Worm (Caenorhabditis elegans) whole organism, midembryonic: ENCODE data around the gene C43F9.5.

Experiments
- T22C8.4 ChIP-seq: fragments of 200-800 bp; sonication (Bioruptor generic); IDR thresholded peaks from 2 replicates; pipeline ENCODE4 v1.3.6; 2022; ENCODE audit warnings: missing genetic modification characterization, missing compliant biosample characterization
- cog-1 ChIP-seq: sonication (generic microtip); optimal IDR thresholded peaks from 2 replicates; lab custom pipeline; 2016; ENCODE audit warnings: missing genetic modification characterization, missing compliant biosample characterization
- flt-1 ChIP-seq: fragments of 200-800 bp; sonication (Bioruptor generic); IDR thresholded peaks from 2 replicates; pipeline ENCODE4 v1.3.6; 2022; ENCODE audit warnings: missing genetic modification characterization, missing compliant biosample characterization
- klf-2 ChIP-seq: fragments of 200-800 bp; sonication (Bioruptor generic); conservative IDR thresholded peaks from 2 replicates; pipeline ENCODE4 v1.3.6; 2022; ENCODE audit warnings: missing genetic modification reagents, missing genetic modification characterization, missing compliant biosample characterization
- med-1 ChIP-seq: sonication (generic microtip); optimal IDR thresholded peaks from 2 replicates; lab custom pipeline; 2017; ENCODE audit warnings: missing genetic modification characterization, mild to moderate bottlenecking, missing compliant biosample characterization, antibody characterized with exemption, missing genetic modification reagents; ENCODE audit not compliant: insufficient read depth
- ref-1 ChIP-seq: fragments of 200-800 bp; sonication (Bioruptor generic); conservative IDR thresholded peaks from 2 replicates; pipeline ENCODE4 v1.3.6; 2022; ENCODE audit warnings: missing genetic modification reagents, missing genetic modification characterization, missing compliant biosample characterization
- tab-1 ChIP-seq: fragments of 200-800 bp; sonication (Bioruptor generic); IDR thresholded peaks from 2 replicates; pipeline ENCODE4 v1.3.6; 2022; ENCODE audit warnings: missing genetic modification characterization, missing compliant biosample characterization
- ztf-23 ChIP-seq: fragments of 200-800 bp; sonication (Bioruptor generic); IDR thresholded peaks from 2 replicates; pipeline ENCODE4 v1.3.6; 2022; ENCODE audit warnings: missing genetic modification reagents, missing genetic modification characterization, missing compliant biosample characterization
- ztf-29 ChIP-seq: fragments of 200-800 bp; sonication (Bioruptor generic); IDR thresholded peaks from 2 replicates; pipeline ENCODE4 v1.3.6; 2022; ENCODE audit warnings: missing genetic modification reagents, missing genetic modification characterization, missing compliant biosample characterization

The C43F9.5 gene

ce11 chrIV:10590649-10591048 lies at the start of gene C43F9.5, which contains the start of gene nkb-2:
Gene C43F9.5, minus strand, starts transcription at chrIV:10590749.
Gene nkb-2, plus strand, starts transcription at chrIV:10590925.
- TF ChIP-seq klf-2 = no peak
- TF ChIP-seq flt-1 = no peak
- no peak for TF ChIP-seq tab-1 (GFP tag; lab: Robert Waterston, UW)
- no peak for TF ChIP-seq cog-1 (tag; lab: Kevin White, UChicago)
- no peak for TF ChIP-seq ztf-29
- no peak for TF ChIP-seq ztf-23
- no peak for TF ChIP-seq ref-1 (GFP tag; lab: Robert Waterston, UW)
- no peak for TF ChIP-seq T22C8.4 (GFP tag; lab: Robert Waterston, UW)
- TF ChIP-seq med-1 (GFP tag; lab: Kevin White, UChicago) = no peak

DNA sequence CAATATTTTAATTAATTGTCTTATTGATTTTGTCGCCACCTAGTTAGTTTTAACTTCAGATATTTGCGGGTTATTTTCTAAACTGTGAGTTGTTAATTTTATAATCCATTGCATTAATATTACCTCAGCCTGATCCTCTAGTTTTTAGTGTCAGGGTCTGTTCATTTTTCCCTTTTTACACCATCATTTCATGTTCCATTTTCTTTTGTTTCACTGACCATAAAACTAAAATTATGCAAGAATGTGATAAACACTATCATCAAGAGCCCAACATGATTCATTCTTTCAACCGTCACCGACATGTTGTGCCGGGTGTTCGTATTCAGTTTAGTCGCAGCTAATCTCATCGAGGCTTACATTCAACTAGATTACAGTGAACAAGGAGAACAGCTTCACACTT lies 48.4 kb upstream of the C43F9.5 start, which contains the start of gene F56C4.2:
Gene F56C4.2, plus strand, starts transcription at position 301 of the 400 bp plus-strand sequence.
- TF ChIP-seq klf-2 (no peak), cog-1 (tag; lab: Kevin White, UChicago) (no peak), flt-1 (no peak), ztf-23 (no peak), tab-1 (GFP tag; lab: Robert Waterston, UW) (no peak), T22C8.4 (GFP tag; lab: Robert Waterston, UW) (no peak), ref-1 (GFP tag; lab: Robert Waterston, UW) (no peak), med-1 (GFP tag; lab: Kevin White, UChicago) (no peak), ztf-29 (no peak)

DNA sequence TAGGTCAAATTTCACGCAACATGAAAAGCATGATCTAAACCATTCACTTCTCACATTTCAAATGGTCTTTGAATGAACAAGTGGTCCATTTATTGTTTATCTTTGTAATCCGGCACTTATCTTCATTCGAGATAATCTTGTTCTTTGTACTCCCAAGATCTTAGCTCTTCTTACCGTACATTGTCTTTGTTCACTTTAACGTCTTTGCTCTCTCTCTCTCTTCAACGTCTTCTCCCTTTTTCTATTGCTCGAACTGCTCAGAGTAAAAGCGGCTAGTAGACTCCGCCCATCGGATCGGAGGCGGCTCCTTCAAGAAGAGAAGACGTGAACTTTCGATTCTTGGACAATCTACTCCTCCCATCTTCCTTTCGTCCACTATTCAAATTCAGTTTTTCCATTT lies 46.1 kb upstream of the C43F9.5 start, which contains the start of gene F56C4.1:
Gene F56C4.1, plus strand, starts transcription at position 301 of the 400 bp plus-strand sequence.
- TF ChIP-seq ztf-23 (no peak), tab-1 (GFP tag; lab: Robert Waterston, UW) (no peak), klf-2 (no peak), ref-1 (GFP tag; lab: Robert Waterston, UW) (no peak), ztf-29 (no peak), cog-1 (tag; lab: Kevin White, UChicago) (no peak), med-1 (GFP tag; lab: Kevin White, UChicago) (no peak), flt-1 (no peak), T22C8.4 (GFP tag; lab: Robert Waterston, UW) (no peak)

DNA sequence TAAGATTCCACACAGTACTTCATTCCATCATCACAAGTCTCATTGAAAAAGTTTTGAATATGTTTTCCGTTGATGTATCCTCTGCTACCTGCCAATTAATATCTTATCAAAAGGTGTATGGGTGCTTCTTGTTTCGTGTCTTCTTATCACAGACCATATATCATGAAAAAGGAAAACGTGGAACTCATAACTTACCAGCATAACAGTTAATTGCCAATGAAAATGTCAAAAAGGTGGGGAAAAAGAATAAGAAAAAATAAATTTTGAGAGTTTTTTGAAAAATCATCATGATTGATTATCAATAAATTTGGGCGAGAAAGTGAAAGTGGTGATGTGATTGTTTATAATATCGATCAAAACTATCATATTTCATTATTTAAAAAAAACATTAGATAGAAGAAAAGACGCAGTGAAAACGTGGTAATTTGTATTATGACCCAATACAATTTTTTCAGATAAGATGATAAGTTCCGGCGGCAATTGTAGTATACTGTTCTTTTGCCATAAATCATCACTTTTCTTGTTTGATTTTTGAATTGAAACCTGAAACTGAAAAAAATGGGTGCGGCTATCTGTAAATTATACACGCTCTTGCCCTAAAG lies 40.5 kb upstream of the C43F9.5 start, which contains the start of gene F56C4.4:
Gene F56C4.4, minus strand, starts transcription at position 315 of the 602 bp plus-strand sequence.
- no peak for TF ChIP-seq flt-1
- no peak for TF ChIP-seq ztf-23
- no peak for TF ChIP-seq med-1 (GFP tag; lab: Kevin White, UChicago)
- no peak for TF ChIP-seq ref-1 (GFP tag; lab: Robert Waterston, UW)
- TF ChIP-seq T22C8.4 (GFP tag; lab: Robert Waterston, UW) = no peak
- no peak for TF ChIP-seq cog-1 (tag; lab: Kevin White, UChicago)
- TF ChIP-seq tab-1 (GFP tag; lab: Robert Waterston, UW) = no peak
- no peak for TF ChIP-seq klf-2
- no peak for TF ChIP-seq ztf-29

DNA sequence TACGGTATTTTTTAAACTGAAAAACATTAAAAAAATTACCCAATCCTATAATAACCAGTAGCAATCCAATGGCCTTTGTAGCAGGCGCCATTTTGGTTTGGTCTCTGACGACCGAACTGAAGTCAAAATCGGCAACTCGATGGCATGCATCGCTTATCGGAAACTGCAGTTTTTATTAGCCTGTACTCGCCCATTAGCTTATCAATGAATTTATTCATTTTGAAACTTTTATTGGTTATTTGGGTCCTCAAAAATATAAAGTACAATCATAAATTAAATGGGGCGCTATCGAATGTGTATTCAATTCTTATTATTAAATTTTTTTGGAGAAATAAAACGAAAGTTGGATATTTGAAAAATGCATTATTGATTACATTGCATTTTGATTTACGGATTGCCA lies 38.2 kb upstream of the C43F9.5 start, which contains the start of gene R09H10.5:
Gene R09H10.5, minus strand, starts transcription at position 106 of the 400 bp plus-strand sequence.
- TF ChIP-seq flt-1 = no peak
- no peak for TF ChIP-seq ztf-23
- TF ChIP-seq T22C8.4 (GFP tag; lab: Robert Waterston, UW) = no peak
- TF ChIP-seq klf-2 = no peak
- TF ChIP-seq tab-1 (GFP tag; lab: Robert Waterston, UW) = no peak
- TF ChIP-seq med-1 (GFP tag; lab: Kevin White, UChicago) = no peak
- TF ChIP-seq ref-1 (GFP tag; lab: Robert Waterston, UW) = no peak
- no peak for TF ChIP-seq ztf-29
- no peak for TF ChIP-seq cog-1 (tag; lab: Kevin White, UChicago)

DNA sequence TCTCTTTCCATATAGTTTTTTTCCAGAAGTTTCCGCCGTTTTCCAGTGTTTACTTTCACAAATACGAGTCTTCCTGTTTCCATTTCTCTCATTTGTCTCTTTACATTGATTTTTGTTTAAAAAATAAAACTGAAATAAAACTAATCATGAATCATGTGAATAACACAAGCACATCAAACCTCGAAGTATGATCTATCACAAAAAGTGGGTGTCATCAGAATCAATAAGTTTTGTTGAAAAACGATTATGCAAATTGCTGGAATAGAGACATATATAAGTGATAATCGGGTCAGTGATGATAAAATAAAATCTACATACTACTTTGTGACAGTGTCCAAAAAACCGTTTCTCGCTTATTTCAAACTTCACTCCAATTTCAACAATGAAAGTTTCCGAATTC lies 30.3 kb upstream of the C43F9.5 start, which contains the start of gene R09H10.7:
Gene R09H10.7, plus strand, starts transcription at position 301 of the 400 bp plus-strand sequence.
- TF ChIP-seq cog-1 (tag; lab: Kevin White, UChicago) = no peak

- no peak for TF ChIP-seq flt-1
- no peak for TF ChIP-seq T22C8.4 (GFP tag; lab: Robert Waterston, UW)
- no peak for TF ChIP-seq ref-1 (GFP tag; lab: Robert Waterston, UW)
- no peak for TF ChIP-seq tab-1 (GFP tag; lab: Robert Waterston, UW)
- no peak for TF ChIP-seq cog-1 (tag; lab: Kevin White, UChicago)
- no peak for TF ChIP-seq ztf-23
- TF ChIP-seq ztf-29 = no peak
- no peak for TF ChIP-seq klf-2
- TF ChIP-seq med-1 (GFP tag; lab: Kevin White, UChicago) = no peak
These were observed 26.6 kb upstream of the C43F9.5 start for ce11 chrIV:10617099-10617498.

- TF ChIP-seq flt-1 = no peak
- no peak for TF ChIP-seq ztf-23
- no peak for TF ChIP-seq klf-2
- no peak for TF ChIP-seq ztf-29
- no peak for TF ChIP-seq tab-1 (GFP tag; lab: Robert Waterston, UW)
- TF ChIP-seq med-1 (GFP tag; lab: Kevin White, UChicago) = no peak
- TF ChIP-seq ref-1 (GFP tag; lab: Robert Waterston, UW) = no peak
- TF ChIP-seq T22C8.4 (GFP tag; lab: Robert Waterston, UW) = no peak
- no peak for TF ChIP-seq cog-1 (tag; lab: Kevin White, UChicago)
These were observed 25.8 kb upstream of the C43F9.5 start for ce11 chrIV:10616366-10616765.

ce11 chrIV:10614918-10615477 lies 24.4 kb upstream of the C43F9.5 start, which contains the start of gene ptr-14:
Gene ptr-14, plus strand, starts transcription at chrIV:10615427.
- TF ChIP-seq flt-1 = no peak
- no peak for TF ChIP-seq klf-2
- TF ChIP-seq ref-1 (GFP tag; lab: Robert Waterston, UW) = no peak
- TF ChIP-seq cog-1 (tag; lab: Kevin White, UChicago) = no peak
- TF ChIP-seq tab-1 (GFP tag; lab: Robert Waterston, UW) = no peak
- TF ChIP-seq ztf-23 = no peak
- TF ChIP-seq med-1 (GFP tag; lab: Kevin White, UChicago) = no peak
- TF ChIP-seq T22C8.4 (GFP tag; lab: Robert Waterston, UW) = no peak
- no peak for TF ChIP-seq ztf-29
